Fruit fly (Drosophila melanogaster): ENCODE results near the gene SPE.

SPE gene

DNA sequence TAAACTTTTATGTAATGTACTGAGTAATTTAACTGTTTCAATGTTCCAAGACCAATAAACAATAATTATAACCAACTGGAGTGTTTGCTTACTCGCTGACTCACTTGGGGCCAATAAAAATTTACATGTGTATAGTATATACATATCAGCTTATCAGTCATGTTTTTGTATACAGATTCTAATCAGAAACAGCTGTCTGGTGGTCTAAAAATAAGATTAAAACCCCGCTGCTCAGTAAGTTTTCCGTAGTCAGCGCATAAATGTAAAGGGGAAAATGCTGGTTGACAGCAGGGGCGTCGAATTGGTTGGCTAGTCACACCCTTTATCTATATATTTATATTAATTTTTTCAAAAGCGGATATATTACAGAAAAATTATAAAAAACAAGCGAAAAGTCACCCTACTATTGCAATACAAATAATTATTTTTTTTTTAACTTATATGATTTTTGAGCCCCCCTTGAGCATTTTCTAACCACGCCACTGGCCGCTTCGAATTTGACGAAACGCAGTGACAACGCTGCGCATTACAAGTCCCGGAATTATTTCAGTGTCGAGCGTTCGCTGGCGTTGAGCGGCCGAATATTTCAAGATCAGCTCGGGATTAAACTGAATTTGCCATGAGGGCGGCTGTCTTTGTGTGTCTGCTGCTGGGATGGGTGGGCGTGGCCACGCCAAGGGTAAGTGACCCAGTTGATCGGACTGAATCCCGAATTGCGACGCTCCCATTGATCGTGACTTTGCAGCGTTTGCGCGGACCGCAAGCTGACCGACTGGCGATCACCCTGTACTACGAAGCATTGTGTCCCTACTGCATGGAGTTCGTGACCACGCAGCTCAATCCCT, 7.5 kb upstream of the SPE start, which contains the start of gene GILT2 (continued):
- TF ChIP-seq Bgb (GFP tag; IDR thresholded peaks at IDR 0.05; ENCODE audit: partially characterized antibody) (no peak), eyg (GFP tag; optimal IDR thresholded peaks at IDR 0.05) (peak; percentile 29), fd102C (GFP tag; optimal IDR thresholded peaks at IDR 0.05) (no peak), Dip3 (GFP tag; optimal IDR thresholded peaks at IDR 0.05) (peak; percentile 26), Hr51 (GFP tag; optimal IDR thresholded peaks at IDR 0.05) (peak; percentile 78 to 95), Fer1 (GFP tag; optimal IDR thresholded peaks at IDR 0.05) (peak; percentile 95), bigmax (GFP tag; optimal IDR thresholded peaks at IDR 0.05) (no peak), CG2875 (GFP tag; optimal IDR thresholded peaks at IDR 0.05) (peak; percentile 82), CG10979 (tag; optimal IDR thresholded peaks at IDR 0.05) (peak; percentile 94), MTF-1 (GFP tag; optimal IDR thresholded peaks at IDR 0.05; ENCODE audit: borderline replicate concordance) (peak; percentile 76), ac (GFP tag; optimal IDR thresholded peaks at IDR 0.05) (peak; percentile 57), CG12659 (GFP tag; optimal IDR thresholded peaks at IDR 0.05) (peak; percentile 94), CG12219 (GFP tag; optimal IDR thresholded peaks at IDR 0.05) (peak; percentile 82), nerfin-2 (GFP tag; IDR thresholded peaks at IDR 0.05; ENCODE audit: partially characterized antibody) (no peak), nau (GFP tag; optimal IDR thresholded peaks at IDR 0.05) (no peak), cas (GFP tag; IDR thresholded peaks at IDR 0.05) (peak; percentile 78), Ptx1 (GFP tag; IDR thresholded peaks at IDR 0.05) (peak; percentile 95), chif (GFP tag; optimal IDR thresholded peaks at IDR 0.05) (peak; percentile 35 to 61), eve (GFP tag; optimal IDR thresholded peaks at IDR 0.05) (no peak), mirr (GFP tag; optimal IDR thresholded peaks at IDR 0.05) (peak; percentile 3), cg (GFP tag; optimal IDR thresholded peaks at IDR 0.05) (no peak), grn (GFP tag; optimal IDR thresholded peaks at IDR 0.05) (peak; percentile 55), Meics (GFP tag; optimal IDR thresholded peaks at IDR 0.05) (peak; percentile 95), run (tag; optimal IDR thresholded peaks at IDR 0.05) (peak; percentile 83), Sox100B (GFP tag; optimal IDR thresholded peaks at IDR 0.05) (peak; percentile 91), CG2129 (GFP tag; IDR thresholded peaks at IDR 0.05; ENCODE audit: partially characterized antibody) (no peak), cwo (GFP tag; optimal IDR thresholded peaks at IDR 0.05) (peak; percentile 91), wdn (GFP tag; IDR thresholded peaks at IDR 0.05) (peak; percentile 79), Hr39 (optimal IDR thresholded peaks at IDR 0.05) (no peak), onecut (GFP tag; IDR thresholded peaks at IDR 0.05) (peak; percentile 88), CrebB (tag; optimal IDR thresholded peaks at IDR 0.05) (peak; percentile 80), CG3407 (GFP tag; optimal IDR thresholded peaks at IDR 0.05) (peak; percentile 79), Rfx (GFP tag; IDR thresholded peaks at IDR 0.05) (peak; percentile 94), CG12391 (tag; optimal IDR thresholded peaks at IDR 0.05) (peak; percentile 94), CG11247 (GFP tag; IDR thresholded peaks at IDR 0.05) (peak; percentile 87), CG1024 (GFP tag; IDR thresholded peaks at IDR 0.05) (peak; percentile 73), Dad (GFP tag; optimal IDR thresholded peaks at IDR 0.05) (peak; percentile 61), CG7987 (GFP tag; optimal IDR thresholded peaks at IDR 0.05) (peak; percentile 54), stc (GFP tag; IDR thresholded peaks at IDR 0.05) (peak; percentile 88), Nf-YA (GFP tag; IDR thresholded peaks at IDR 0.05) (peak; percentile 84), CG17385 (GFP tag; optimal IDR thresholded peaks at IDR 0.05) (peak; percentile 91), CG10431 (GFP tag; optimal IDR thresholded peaks at IDR 0.05) (peak; percentile 84), br (optimal IDR thresholded peaks at IDR 0.05) (no peak), nom (GFP tag; optimal IDR thresholded peaks at IDR 0.05) (peak; percentile 39), Taf1 (GFP tag; IDR thresholded peaks at IDR 0.05) (peak; percentile 72), CG31388 (GFP tag; optimal IDR thresholded peaks at IDR 0.05) (peak; percentile 76), CG4730 (GFP tag; IDR thresholded peaks at IDR 0.05) (peak; percentile 88), fu2 (GFP tag; optimal IDR thresholded peaks at IDR 0.05) (peak; percentile 2), crc (GFP tag; optimal IDR thresholded peaks at IDR 0.05) (no peak)
